Worm (Caenorhabditis elegans): Measurements from ENCODE around the gene F16B4.6.

ce11 chrV:1626720-1627119 lies 39.7 kb downstream of the F16B4.6 start, which contains the start of gene nhr-237:
- TF ChIP-seq unc-62 (GFP tag; optimal IDR thresholded peaks at IDR 0.05) (no peak), unc-55 (GFP tag; optimal IDR thresholded peaks at IDR 0.05) (no peak), snpc-4 (tag; optimal IDR thresholded peaks at IDR 0.05) (no peak), nhr-11 (tag; optimal IDR thresholded peaks at IDR 0.05) (no peak), unc-39 (tag; optimal IDR thresholded peaks at IDR 0.05) (no peak), gmeb-1 (tag; optimal IDR thresholded peaks at IDR 0.05) (no peak), nhr-12 (tag; optimal IDR thresholded peaks at IDR 0.05) (no peak), ztf-11 (tag; optimal IDR thresholded peaks at IDR 0.05) (no peak), ztf-4 (tag; optimal IDR thresholded peaks at IDR 0.05) (no peak), skn-1 (tag; optimal IDR thresholded peaks at IDR 0.05) (no peak), ceh-82 (tag; optimal IDR thresholded peaks at IDR 0.05) (no peak), egl-27 (tag; optimal IDR thresholded peaks at IDR 0.05) (no peak), zag-1 (tag; optimal IDR thresholded peaks at IDR 0.05) (no peak), ZK546.5 (tag; optimal IDR thresholded peaks at IDR 0.05) (no peak)
